Worm (Caenorhabditis elegans) whole organism, L3 larva: Measurements from ENCODE around the gene nhr-218.

Source experiments
- R02D3.7 ChIP-seq: fragments of 150-350 bp; optimal IDR thresholded peaks from 2 replicates; lab custom pipeline; 2014; ENCODE audit warnings: missing biosample characterization, missing genetic modification characterization
- aly-2 ChIP-seq: fragments of 150-350 bp; optimal IDR thresholded peaks from 2 replicates; lab custom pipeline; 2014; ENCODE audit warnings: missing biosample characterization, missing genetic modification characterization
- ama-1 ChIP-seq: fragments of 150-350 bp; optimal IDR thresholded peaks from 2 replicates; lab custom pipeline; 2018
- ceh-16 ChIP-seq: sonication (generic microtip); optimal IDR thresholded peaks from 2 replicates; lab custom pipeline; 2017; ENCODE audit warnings: missing biosample characterization, missing genetic modification characterization
- ceh-28 ChIP-seq: fragments of 150-350 bp; optimal IDR thresholded peaks from 2 replicates; lab custom pipeline; 2014; ENCODE audit warnings: missing biosample characterization, missing genetic modification reagents, missing genetic modification characterization
- ceh-82 ChIP-seq: fragments of 150-350 bp; optimal IDR thresholded peaks from 2 replicates; lab custom pipeline; 2014; ENCODE audit warnings: missing biosample characterization, missing genetic modification characterization
- ceh-9 ChIP-seq: sonication (generic microtip); optimal IDR thresholded peaks from 2 replicates; lab custom pipeline; 2018; ENCODE audit warnings: missing biosample characterization, missing genetic modification characterization
- daf-12 ChIP-seq: fragments of 150-350 bp; optimal IDR thresholded peaks from 2 replicates; lab custom pipeline; 2014; ENCODE audit warnings: missing biosample characterization, missing genetic modification reagents, missing genetic modification characterization
- egl-5 ChIP-seq: fragments of 150-350 bp; optimal IDR thresholded peaks from 2 replicates; lab custom pipeline; 2017; ENCODE audit warnings: missing biosample characterization, missing genetic modification reagents, missing genetic modification characterization, inconsistent platforms
- elt-2 ChIP-seq: sonication (generic microtip); optimal IDR thresholded peaks from 2 replicates; lab custom pipeline; 2016; ENCODE audit warnings: missing genetic modification reagents, mild to moderate bottlenecking, missing genetic modification characterization, missing compliant biosample characterization
- eor-1 ChIP-seq, 2 experiments: fragments of 150-350 bp; optimal IDR thresholded peaks; 2 replicates each; lab custom pipeline; 2014 to 2018; ENCODE audit warnings: missing biosample characterization in 2 of 2, missing genetic modification characterization in 2 of 2
- fkh-2 ChIP-seq: fragments of 150-350 bp; optimal IDR thresholded peaks from 2 replicates; lab custom pipeline; 2014; ENCODE audit warnings: missing biosample characterization, missing genetic modification reagents, missing genetic modification characterization
- hmg-11 ChIP-seq: sonication (generic microtip); optimal IDR thresholded peaks from 2 replicates; lab custom pipeline; 2016; ENCODE audit warnings: missing genetic modification characterization, missing compliant biosample characterization
- jun-1 ChIP-seq: fragments of 150-350 bp; optimal IDR thresholded peaks from 2 replicates; lab custom pipeline; 2014; ENCODE audit warnings: missing biosample characterization, missing genetic modification reagents, missing genetic modification characterization
- lsy-12 ChIP-seq: sonication (generic microtip); optimal IDR thresholded peaks from 2 replicates; lab custom pipeline; 2016; ENCODE audit warnings: mild to moderate bottlenecking, missing genetic modification characterization, missing compliant biosample characterization
- mdl-1 ChIP-seq: fragments of 150-350 bp; optimal IDR thresholded peaks from 2 replicates; lab custom pipeline; 2014; ENCODE audit warnings: missing biosample characterization, missing genetic modification characterization
- mml-1 ChIP-seq: fragments of 150-350 bp; sonication (generic microtip); optimal IDR thresholded peaks from 3 replicates; lab custom pipeline; 2014; ENCODE audit warnings: missing biosample characterization, missing genetic modification characterization
- nhr-11 ChIP-seq: fragments of 150-350 bp; optimal IDR thresholded peaks from 2 replicates; lab custom pipeline; 2014; ENCODE audit warnings: missing biosample characterization, missing genetic modification characterization
- nhr-12 ChIP-seq: fragments of 150-350 bp; optimal IDR thresholded peaks from 2 replicates; lab custom pipeline; 2014; ENCODE audit warnings: missing biosample characterization, missing genetic modification characterization
- nhr-23 ChIP-seq: fragments of 150-350 bp; optimal IDR thresholded peaks from 2 replicates; lab custom pipeline; 2014; ENCODE audit warnings: missing biosample characterization, missing genetic modification reagents, missing genetic modification characterization
- nhr-237 ChIP-seq: fragments of 150-350 bp; optimal IDR thresholded peaks from 2 replicates; lab custom pipeline; 2014; ENCODE audit warnings: missing biosample characterization, missing genetic modification characterization
- nhr-25 ChIP-seq: sonication (generic microtip); optimal IDR thresholded peaks from 2 replicates; lab custom pipeline; 2017; ENCODE audit warnings: missing biosample characterization, missing genetic modification characterization
- nhr-28 ChIP-seq: fragments of 150-350 bp; optimal IDR thresholded peaks from 2 replicates; lab custom pipeline; 2014; ENCODE audit warnings: missing biosample characterization, missing genetic modification characterization
- nhr-43 ChIP-seq: sonication (generic microtip); optimal IDR thresholded peaks from 2 replicates; lab custom pipeline; 2016; ENCODE audit warnings: mild to moderate bottlenecking, missing genetic modification characterization, missing compliant biosample characterization; ENCODE audit not compliant: poor library complexity, severe bottlenecking
- nhr-77 ChIP-seq: fragments of 150-350 bp; optimal IDR thresholded peaks from 2 replicates; lab custom pipeline; 2014; ENCODE audit warnings: missing biosample characterization, missing genetic modification characterization
- pha-4 ChIP-seq: fragments of 150-350 bp; optimal IDR thresholded peaks from 2 replicates; lab custom pipeline; 2014; ENCODE audit warnings: missing biosample characterization, missing genetic modification reagents, missing genetic modification characterization
- pqm-1 ChIP-seq: fragments of 150-350 bp; optimal IDR thresholded peaks from 2 replicates; lab custom pipeline; 2017; ENCODE audit warnings: missing biosample characterization, missing genetic modification characterization, inconsistent platforms
- sea-2 ChIP-seq: fragments of 150-350 bp; sonication (generic microtip); optimal IDR thresholded peaks from 4 replicates; lab custom pipeline; 2014; ENCODE audit warnings: missing biosample characterization, missing genetic modification reagents, missing genetic modification characterization
- skn-1 ChIP-seq: fragments of 150-350 bp; optimal IDR thresholded peaks from 2 replicates; lab custom pipeline; 2014; ENCODE audit warnings: missing biosample characterization, missing genetic modification characterization
- snpc-4 ChIP-seq: fragments of 150-350 bp; optimal IDR thresholded peaks from 2 replicates; lab custom pipeline; 2014; ENCODE audit warnings: missing biosample characterization, missing genetic modification characterization
- tbx-2 ChIP-seq: sonication (generic microtip); optimal IDR thresholded peaks from 2 replicates; lab custom pipeline; 2016; ENCODE audit warnings: mild to moderate bottlenecking, missing genetic modification characterization, missing compliant biosample characterization
- unc-39 ChIP-seq: sonication (generic microtip); optimal IDR thresholded peaks from 4 replicates; lab custom pipeline; 2017; ENCODE audit warnings: missing biosample characterization, missing genetic modification characterization
- zag-1 ChIP-seq: fragments of 150-350 bp; optimal IDR thresholded peaks from 2 replicates; lab custom pipeline; 2014; ENCODE audit warnings: missing biosample characterization, missing genetic modification characterization
- ztf-11 ChIP-seq: fragments of 150-350 bp; optimal IDR thresholded peaks from 2 replicates; lab custom pipeline; 2014; ENCODE audit warnings: missing biosample characterization, missing genetic modification characterization

nhr-218 gene

ce11 chrV:16244078-16244477 is 14.2 kb upstream of the nhr-218 start, which contains the start of gene srh-104:
Gene srh-104 (minus strand): TSS chrV:16244178.
- TF ChIP-seq nhr-28 (tag; lab: Kevin White, UChicago) (no peak), pha-4 (tag; lab: Kevin White, UChicago) (no peak), egl-5 (tag; lab: Kevin White, UChicago) (no peak), nhr-23 (tag; lab: Kevin White, UChicago) (no peak), eor-1 (tag; optimal IDR thresholded peaks at IDR 0.05; lab: Kevin White, UChicago) (no peak), ceh-82 (tag; lab: Kevin White, UChicago) (no peak), aly-2 (no peak), sea-2 (GFP tag; lab: Kevin White, UChicago) (no peak), ztf-11 (no peak), ceh-28 (no peak)

ce11 chrV:16246579-16246978 is 11.7 kb upstream of the nhr-218 start, which contains the start of gene srh-95:
Gene srh-95 (plus strand): TSS chrV:16246879.
- no peak for TF ChIP-seq daf-12 (tag; lab: Kevin White, UChicago)
- TF ChIP-seq ceh-16 (tag; lab: Kevin White, UChicago): no peak
- TF ChIP-seq fkh-2 (tag; lab: Kevin White, UChicago): no peak
- TF ChIP-seq ceh-82 (tag; lab: Kevin White, UChicago): no peak
- TF ChIP-seq nhr-11 (tag; lab: Kevin White, UChicago): no peak
- no peak for TF ChIP-seq hmg-11 (tag; lab: Kevin White, UChicago)
- no peak for TF ChIP-seq nhr-237 (tag; lab: Kevin White, UChicago)
- no peak for TF ChIP-seq elt-2 (tag; lab: Kevin White, UChicago)
- TF ChIP-seq snpc-4: no peak
- no peak for TF ChIP-seq mml-1
- no peak for TF ChIP-seq nhr-77 (tag; lab: Kevin White, UChicago)

- TF ChIP-seq mml-1: no peak
- TF ChIP-seq nhr-12 (tag; lab: Kevin White, UChicago): no peak
- TF ChIP-seq elt-2 (tag; lab: Kevin White, UChicago): no peak
- no peak for TF ChIP-seq pha-4 (tag; lab: Kevin White, UChicago)
- no peak for TF ChIP-seq aly-2
- TF ChIP-seq jun-1: no peak
- TF ChIP-seq ceh-9 (tag; lab: Kevin White, UChicago): no peak
- no peak for TF ChIP-seq skn-1 (tag; lab: Kevin White, UChicago)
- TF ChIP-seq pqm-1: no peak
- TF ChIP-seq ama-1: no peak
- TF ChIP-seq fkh-2 (tag; lab: Kevin White, UChicago): no peak
- TF ChIP-seq R02D3.7 (tag; lab: Kevin White, UChicago): no peak
- no peak for TF ChIP-seq nhr-28 (tag; lab: Kevin White, UChicago)
- TF ChIP-seq zag-1 (tag; lab: Kevin White, UChicago): no peak
- TF ChIP-seq ceh-16 (tag; lab: Kevin White, UChicago): no peak
- TF ChIP-seq unc-39 (tag; lab: Kevin White, UChicago): no peak
- TF ChIP-seq nhr-77 (tag; lab: Kevin White, UChicago): no peak
- TF ChIP-seq eor-1 (tag; optimal IDR thresholded peaks at IDR 0.05; lab: Kevin White, UChicago): no peak
- no peak for TF ChIP-seq nhr-237 (tag; lab: Kevin White, UChicago)
- TF ChIP-seq lsy-12 (tag; lab: Kevin White, UChicago): no peak
- TF ChIP-seq, all 47 proteins: peak for 0
Measured at ce11 chrV:16249105-16249504, 9.1 kb upstream of the nhr-218 start.

- TF ChIP-seq zag-1 (tag; lab: Kevin White, UChicago): no peak
- TF ChIP-seq tbx-2: no peak
- TF ChIP-seq ceh-82 (tag; lab: Kevin White, UChicago): no peak
- no peak for TF ChIP-seq mml-1
- TF ChIP-seq mdl-1 (tag; lab: Kevin White, UChicago): no peak
- no peak for TF ChIP-seq nhr-43 (tag; lab: Kevin White, UChicago)
- TF ChIP-seq ceh-16 (tag; lab: Kevin White, UChicago): no peak
- no peak for TF ChIP-seq nhr-25 (tag; lab: Kevin White, UChicago)
- no peak for TF ChIP-seq lsy-12 (tag; lab: Kevin White, UChicago)
- TF ChIP-seq ama-1: no peak
- TF ChIP-seq skn-1 (tag; lab: Kevin White, UChicago): no peak
- no peak for TF ChIP-seq ceh-9 (tag; lab: Kevin White, UChicago)
- TF ChIP-seq snpc-4: no peak
- TF ChIP-seq egl-5 (tag; lab: Kevin White, UChicago): no peak
- no peak for TF ChIP-seq pqm-1
- TF ChIP-seq jun-1: no peak
- TF ChIP-seq nhr-237 (tag; lab: Kevin White, UChicago): no peak
Measured at ce11 chrV:16253687-16254086, 4.6 kb upstream of the nhr-218 start, which contains the start of gene gcy-20. Gene gcy-20 (minus strand): TSS chrV:16253787.
